1 fruit fly cellular context compared by ENCODE assay signal in the genomic region with DNA sequence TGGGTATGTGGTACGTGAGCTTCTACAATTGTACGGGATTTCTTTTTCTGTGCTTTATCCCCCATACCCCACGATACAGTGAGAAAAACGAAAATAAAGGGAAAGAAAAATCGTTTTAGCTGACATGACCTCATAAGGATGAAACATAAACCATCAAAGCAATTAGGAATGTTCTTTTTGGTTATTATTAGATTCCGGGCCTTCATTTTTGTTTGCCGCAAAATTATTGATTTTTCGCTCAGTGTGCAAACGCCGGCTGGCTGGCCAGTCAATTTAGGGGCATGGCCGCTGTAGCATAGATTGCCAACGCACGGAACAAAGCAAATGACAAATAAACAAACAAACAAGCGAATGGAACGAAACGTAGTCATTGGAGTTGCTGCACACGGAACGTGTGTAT.
TF ChIP-seq lines count a peak whose summit lies in the region.

No protein-coding gene starts in this region.

TF ChIP-seq in whole organism, embryonic, 481 proteins besides CTCF, POLR2A, EP300 and RAD21 (continued from another document and continues in another):
- TF ChIP-seq da (GFP tag; optimal IDR thresholded peaks at IDR 0.05; lab: Kevin White, UChicago), result no peak
- no peak for TF ChIP-seq CG1832 (GFP tag; optimal IDR thresholded peaks at IDR 0.05; lab: Kevin White, UChicago)
- TF ChIP-seq CG3838 (GFP tag; optimal IDR thresholded peaks at IDR 0.05; lab: Kevin White, UChicago), result no peak
- no peak for TF ChIP-seq Hmx (GFP tag; optimal IDR thresholded peaks at IDR 0.05; lab: Kevin White, UChicago)
- TF ChIP-seq CG7786 (GFP tag; optimal IDR thresholded peaks at IDR 0.05; lab: Kevin White, UChicago), result peak; percentile 29
- no peak for TF ChIP-seq bigmax (GFP tag; optimal IDR thresholded peaks at IDR 0.05; lab: Kevin White, UChicago)
- no peak for TF ChIP-seq psq (GFP tag; optimal IDR thresholded peaks at IDR 0.05; lab: Kevin White, UChicago)
- no peak for TF ChIP-seq zfh1 (GFP tag; IDR thresholded peaks at IDR 0.05; lab: Robert Waterston, UW)
- TF ChIP-seq z (GFP tag; IDR thresholded peaks at IDR 0.05; lab: Robert Waterston, UW), result no peak
- no peak for TF ChIP-seq CG30431 (GFP tag; optimal IDR thresholded peaks at IDR 0.05; lab: Kevin White, UChicago)
- peak; percentile 12 for TF ChIP-seq ind (GFP tag; optimal IDR thresholded peaks at IDR 0.05; lab: Kevin White, UChicago)
- TF ChIP-seq CrebB (tag; optimal IDR thresholded peaks at IDR 0.05; lab: Kevin White, UChicago), result no peak
- TF ChIP-seq hbn (GFP tag; IDR thresholded peaks at IDR 0.05; lab: Robert Waterston, UW; ENCODE audit: partially characterized antibody), result no peak
- TF ChIP-seq Sox102F (GFP tag; optimal IDR thresholded peaks at IDR 0.05; lab: Kevin White, UChicago), result peak; percentile 43
- no peak for TF ChIP-seq CG34422 (GFP tag; IDR thresholded peaks at IDR 0.05; lab: Robert Waterston, UW)
- no peak for TF ChIP-seq CG10543 (GFP tag; optimal IDR thresholded peaks at IDR 0.05; lab: Kevin White, UChicago)
- no peak for TF ChIP-seq br (optimal IDR thresholded peaks at IDR 0.05; lab: Kevin White, UChicago)
- no peak for TF ChIP-seq phol (tag; optimal IDR thresholded peaks at IDR 0.05; lab: Kevin White, UChicago)
- no peak for TF ChIP-seq Spps (tag; optimal IDR thresholded peaks at IDR 0.05; lab: Kevin White, UChicago)
- TF ChIP-seq Vsx1 (GFP tag; optimal IDR thresholded peaks at IDR 0.05; lab: Kevin White, UChicago), result no peak
- TF ChIP-seq Oaz (GFP tag; IDR thresholded peaks at IDR 0.05; lab: Robert Waterston, UW), result no peak
- TF ChIP-seq hkb (optimal IDR thresholded peaks at IDR 0.05; lab: Kevin White, UChicago), result no peak
- no peak for TF ChIP-seq hkb (GFP tag; IDR thresholded peaks at IDR 0.05; lab: Robert Waterston, UW)
- no peak for TF ChIP-seq zen2 (GFP tag; IDR thresholded peaks at IDR 0.05; lab: Robert Waterston, UW; ENCODE audit: partially characterized antibody)
- no peak for TF ChIP-seq Stat92E (GFP tag; optimal IDR thresholded peaks at IDR 0.05; lab: Kevin White, UChicago)
- no peak for TF ChIP-seq wek (GFP tag; optimal IDR thresholded peaks at IDR 0.05; lab: Kevin White, UChicago)
- TF ChIP-seq CG6683 (GFP tag; optimal IDR thresholded peaks at IDR 0.05; lab: Kevin White, UChicago), result no peak
- no peak for TF ChIP-seq sna (GFP tag; IDR thresholded peaks at IDR 0.05; lab: Robert Waterston, UW; ENCODE audit: partially characterized antibody)
- no peak for TF ChIP-seq ase (GFP tag; IDR thresholded peaks at IDR 0.05; lab: Robert Waterston, UW)
- peak; percentile 23 for TF ChIP-seq Antp (GFP tag; optimal IDR thresholded peaks at IDR 0.05; lab: Kevin White, UChicago)
- TF ChIP-seq Ada2b (GFP tag; IDR thresholded peaks at IDR 0.05; lab: Robert Waterston, UW), result peak; percentile 34; the same call in 1 of the 2 replicates
- no peak for TF ChIP-seq CG4328 (GFP tag; optimal IDR thresholded peaks at IDR 0.05; lab: Kevin White, UChicago)
- TF ChIP-seq crp (GFP tag; optimal IDR thresholded peaks at IDR 0.05; lab: Kevin White, UChicago), result no peak
- TF ChIP-seq chif (GFP tag; optimal IDR thresholded peaks at IDR 0.05; lab: Kevin White, UChicago), result no peak
- TF ChIP-seq fd96Cb (tag; optimal IDR thresholded peaks at IDR 0.05; lab: Kevin White, UChicago), result peak; percentile 2
- no peak for TF ChIP-seq Xbp1 (GFP tag; optimal IDR thresholded peaks at IDR 0.05; lab: Kevin White, UChicago)
- TF ChIP-seq CG17328 (GFP tag; IDR thresholded peaks at IDR 0.05; lab: Robert Waterston, UW), result 0 out of 2 replicates have a peak, but pooled peaks have one; percentile 22
- TF ChIP-seq CG30020 (tag; optimal IDR thresholded peaks at IDR 0.05; lab: Kevin White, UChicago), result no peak
- no peak for TF ChIP-seq CG6765 (GFP tag; optimal IDR thresholded peaks at IDR 0.05; lab: Kevin White, UChicago)
- TF ChIP-seq cg (GFP tag; optimal IDR thresholded peaks at IDR 0.05; lab: Kevin White, UChicago), result no peak
- TF ChIP-seq kah (GFP tag; optimal IDR thresholded peaks at IDR 0.05; lab: Kevin White, UChicago), result no peak
- TF ChIP-seq tup (GFP tag; optimal IDR thresholded peaks at IDR 0.05; lab: Kevin White, UChicago), result no peak
- no peak for TF ChIP-seq Elba2 (GFP tag; optimal IDR thresholded peaks at IDR 0.05; lab: Kevin White, UChicago)
- no peak for TF ChIP-seq tgo (GFP tag; IDR thresholded peaks at IDR 0.05; lab: Robert Waterston, UW)
- TF ChIP-seq CG33557 (GFP tag; optimal IDR thresholded peaks at IDR 0.05; lab: Kevin White, UChicago), result no peak
- no peak for TF ChIP-seq shn (GFP tag; optimal IDR thresholded peaks at IDR 0.05; lab: Kevin White, UChicago)
- TF ChIP-seq CG8388 (GFP tag; optimal IDR thresholded peaks at IDR 0.05; lab: Kevin White, UChicago), result no peak
- peak; percentile 36; the same call in 1 of the 2 replicates for TF ChIP-seq CG14014 (GFP tag; IDR thresholded peaks at IDR 0.05; lab: Robert Waterston, UW)
- no peak for TF ChIP-seq CG32532 (GFP tag; IDR thresholded peaks at IDR 0.05; lab: Robert Waterston, UW)
- TF ChIP-seq Bteb2 (GFP tag; optimal IDR thresholded peaks at IDR 0.05; lab: Kevin White, UChicago), result no peak
- TF ChIP-seq lola (GFP tag; optimal IDR thresholded peaks at IDR 0.05; lab: Kevin White, UChicago), result no peak
- no peak for TF ChIP-seq CG10959 (GFP tag; IDR thresholded peaks at IDR 0.05; lab: Robert Waterston, UW)
- TF ChIP-seq Hr78 (GFP tag; optimal IDR thresholded peaks at IDR 0.05; lab: Kevin White, UChicago), result no peak
- TF ChIP-seq bsh (GFP tag; optimal IDR thresholded peaks at IDR 0.05; lab: Kevin White, UChicago), result no peak
- no peak for TF ChIP-seq CG10267 (tag; optimal IDR thresholded peaks at IDR 0.05; lab: Kevin White, UChicago)
- TF ChIP-seq CG2129 (GFP tag; IDR thresholded peaks at IDR 0.05; lab: Robert Waterston, UW; ENCODE audit: partially characterized antibody), result no peak
- TF ChIP-seq unpg (GFP tag; optimal IDR thresholded peaks at IDR 0.05; lab: Kevin White, UChicago), result no peak
- peak; percentile 52; the same call in 1 of the 2 replicates for TF ChIP-seq Ptx1 (GFP tag; IDR thresholded peaks at IDR 0.05; lab: Robert Waterston, UW)
- TF ChIP-seq CG8290 (GFP tag; optimal IDR thresholded peaks at IDR 0.05; lab: Kevin White, UChicago), result no peak
- no peak for TF ChIP-seq CG8290 (tag; optimal IDR thresholded peaks at IDR 0.05; lab: Kevin White, UChicago)
- TF ChIP-seq C15 (GFP tag; IDR thresholded peaks at IDR 0.05; lab: Robert Waterston, UW), result no peak
- peak; percentile 3 for TF ChIP-seq nmo (GFP tag; optimal IDR thresholded peaks at IDR 0.05; lab: Kevin White, UChicago)
- no peak for TF ChIP-seq tna (GFP tag; IDR thresholded peaks at IDR 0.05; lab: Robert Waterston, UW; ENCODE audit: partially characterized antibody)
- peak; percentile 1 for TF ChIP-seq NfI (GFP tag; optimal IDR thresholded peaks at IDR 0.05; lab: Kevin White, UChicago)
- no peak for TF ChIP-seq CG31365 (tag; optimal IDR thresholded peaks at IDR 0.05; lab: Kevin White, UChicago)
- TF ChIP-seq ci (GFP tag; IDR thresholded peaks at IDR 0.05; lab: Robert Waterston, UW), result no peak
- no peak for TF ChIP-seq CG3847 (GFP tag; IDR thresholded peaks at IDR 0.05; lab: Robert Waterston, UW)
- TF ChIP-seq Nf-YC (tag; optimal IDR thresholded peaks at IDR 0.05; lab: Kevin White, UChicago), result no peak
- no peak for TF ChIP-seq toy (GFP tag; IDR thresholded peaks at IDR 0.05; lab: Robert Waterston, UW)
- no peak for TF ChIP-seq CG16813 (GFP tag; IDR thresholded peaks at IDR 0.05; lab: Robert Waterston, UW; ENCODE audit: partially characterized antibody)
- TF ChIP-seq GATAe (GFP tag; conservative IDR thresholded peaks at IDR 0.05; lab: Robert Waterston, UW), result no peak
- peak; percentile 20 for TF ChIP-seq caup (GFP tag; optimal IDR thresholded peaks at IDR 0.05; lab: Kevin White, UChicago; ENCODE audit: severe bottlenecking)
- no peak for TF ChIP-seq Adf1 (GFP tag; IDR thresholded peaks at IDR 0.05; lab: Robert Waterston, UW)
- no peak for TF ChIP-seq CG3407 (GFP tag; optimal IDR thresholded peaks at IDR 0.05; lab: Kevin White, UChicago)
- TF ChIP-seq CG34376 (GFP tag; optimal IDR thresholded peaks at IDR 0.05; lab: Kevin White, UChicago), result no peak
- no peak for TF ChIP-seq D (optimal IDR thresholded peaks at IDR 0.05; lab: Kevin White, UChicago)
- no peak for TF ChIP-seq D (GFP tag; optimal IDR thresholded peaks at IDR 0.05; lab: Kevin White, UChicago)
- TF ChIP-seq Aef1 (GFP tag; IDR thresholded peaks at IDR 0.05; lab: Robert Waterston, UW), result 0 out of 3 replicates have a peak, but pooled peaks have one; percentile 10
- TF ChIP-seq Meics (GFP tag; optimal IDR thresholded peaks at IDR 0.05; lab: Kevin White, UChicago), result peak; percentile 39
- TF ChIP-seq so (GFP tag; IDR thresholded peaks at IDR 0.05; lab: Robert Waterston, UW), result no peak
- no peak for TF ChIP-seq CG13296 (GFP tag; optimal IDR thresholded peaks at IDR 0.05; lab: Kevin White, UChicago)
- TF ChIP-seq CG15696 (tag; optimal IDR thresholded peaks at IDR 0.05; lab: Kevin White, UChicago), result no peak
- no peak for TF ChIP-seq Ravus (GFP tag; IDR thresholded peaks at IDR 0.05; lab: Robert Waterston, UW)
- no peak for TF ChIP-seq Dp (GFP tag; optimal IDR thresholded peaks at IDR 0.05; lab: Kevin White, UChicago)
- no peak for TF ChIP-seq mirr (GFP tag; optimal IDR thresholded peaks at IDR 0.05; lab: Kevin White, UChicago)
- TF ChIP-seq Ets65A (GFP tag; lab: Kevin White, UChicago), result no peak
- no peak for TF ChIP-seq CG16863 (GFP tag; optimal IDR thresholded peaks at IDR 0.05; lab: Kevin White, UChicago)
- TF ChIP-seq mam (GFP tag; optimal IDR thresholded peaks at IDR 0.05; lab: Kevin White, UChicago), result peak; percentile 19
- no peak for TF ChIP-seq CG4707 (GFP tag; optimal IDR thresholded peaks at IDR 0.05; lab: Kevin White, UChicago)
- TF ChIP-seq gem (tag; optimal IDR thresholded peaks at IDR 0.05; lab: Kevin White, UChicago), result peak; percentile 46
- peak; percentile 60; the same call in 1 of the 2 replicates for TF ChIP-seq Rfx (GFP tag; IDR thresholded peaks at IDR 0.05; lab: Robert Waterston, UW)
- no peak for TF ChIP-seq CG14710 (tag; optimal IDR thresholded peaks at IDR 0.05; lab: Kevin White, UChicago)
- TF ChIP-seq Gug (GFP tag; IDR thresholded peaks at IDR 0.05; lab: Robert Waterston, UW), result no peak
- TF ChIP-seq Dip2 (GFP tag; IDR thresholded peaks at IDR 0.05; lab: Robert Waterston, UW), result no peak
- no peak for TF ChIP-seq CG18476 (GFP tag; optimal IDR thresholded peaks at IDR 0.05; lab: Kevin White, UChicago)
- TF ChIP-seq grau (tag; optimal IDR thresholded peaks at IDR 0.05; lab: Kevin White, UChicago), result peak; percentile 33
- TF ChIP-seq CG16815 (GFP tag; optimal IDR thresholded peaks at IDR 0.05; lab: Kevin White, UChicago), result no peak
- TF ChIP-seq CG11398 (GFP tag; optimal IDR thresholded peaks at IDR 0.05; lab: Kevin White, UChicago), result no peak
- peak in 1 of 2 experiments; percentile 39 for TF ChIP-seq Hr51 (GFP tag; optimal IDR thresholded peaks at IDR 0.05; lab: Kevin White, UChicago)
- 0 out of 3 replicates have a peak, but pooled peaks have one; percentile 11 for TF ChIP-seq ken (GFP tag; IDR thresholded peaks at IDR 0.05; lab: Robert Waterston, UW)
- TF ChIP-seq sc (optimal IDR thresholded peaks at IDR 0.05; lab: Kevin White, UChicago), result no peak
- TF ChIP-seq sc (GFP tag; optimal IDR thresholded peaks at IDR 0.05; lab: Kevin White, UChicago), result no peak
- TF ChIP-seq CG14860 (GFP tag; IDR thresholded peaks at IDR 0.05; lab: Robert Waterston, UW; ENCODE audit: partially characterized antibody), result no peak
- peak; percentile 36 for TF ChIP-seq CG13424 (tag; optimal IDR thresholded peaks at IDR 0.05; lab: Kevin White, UChicago)
- no peak for TF ChIP-seq nerfin-1 (tag; optimal IDR thresholded peaks at IDR 0.05; lab: Kevin White, UChicago)
- TF ChIP-seq Optix (GFP tag; IDR thresholded peaks at IDR 0.05; lab: Robert Waterston, UW), result no peak
- no peak for TF ChIP-seq Mrtf (GFP tag; IDR thresholded peaks at IDR 0.05; lab: Robert Waterston, UW)
- TF ChIP-seq CG10431 (GFP tag; optimal IDR thresholded peaks at IDR 0.05; lab: Kevin White, UChicago), result no peak
- TF ChIP-seq CG9797 (GFP tag; optimal IDR thresholded peaks at IDR 0.05; lab: Kevin White, UChicago), result no peak
- TF ChIP-seq inv (GFP tag; IDR thresholded peaks at IDR 0.05; lab: Robert Waterston, UW; ENCODE audit: partially characterized antibody), result no peak
- peak; percentile 53; the same call in 1 of the 3 replicates for TF ChIP-seq CG11456 (GFP tag; IDR thresholded peaks at IDR 0.05; lab: Robert Waterston, UW)
- TF ChIP-seq pita (GFP tag; optimal IDR thresholded peaks at IDR 0.05; lab: Kevin White, UChicago), result no peak
- no peak for TF ChIP-seq CG1529 (GFP tag; optimal IDR thresholded peaks at IDR 0.05; lab: Kevin White, UChicago)
- TF ChIP-seq CG9727 (GFP tag; optimal IDR thresholded peaks at IDR 0.05; lab: Kevin White, UChicago), result no peak
- TF ChIP-seq Nf-YB (GFP tag; optimal IDR thresholded peaks at IDR 0.05; lab: Kevin White, UChicago), result no peak
- peak; percentile 44 for TF ChIP-seq CG7839 (tag; optimal IDR thresholded peaks at IDR 0.05; lab: Kevin White, UChicago)
- TF ChIP-seq CG5245 (GFP tag; optimal IDR thresholded peaks at IDR 0.05; lab: Kevin White, UChicago), result no peak
- TF ChIP-seq CG15269 (tag; optimal IDR thresholded peaks at IDR 0.05; lab: Kevin White, UChicago), result peak; percentile 15
- TF ChIP-seq ab (GFP tag; optimal IDR thresholded peaks at IDR 0.05; lab: Kevin White, UChicago), result no peak
- no peak for TF ChIP-seq oc (tag; optimal IDR thresholded peaks at IDR 0.05; lab: Kevin White, UChicago)
- TF ChIP-seq CG10209 (GFP tag; optimal IDR thresholded peaks at IDR 0.05; lab: Kevin White, UChicago), result no peak
- TF ChIP-seq CG13775 (GFP tag; optimal IDR thresholded peaks at IDR 0.05; lab: Kevin White, UChicago), result no peak
- peak; percentile 43 for TF ChIP-seq CG3281 (GFP tag; optimal IDR thresholded peaks at IDR 0.05; lab: Kevin White, UChicago)
- TF ChIP-seq vnd (GFP tag; IDR thresholded peaks at IDR 0.05; lab: Robert Waterston, UW; ENCODE audit: partially characterized antibody), result no peak
- TF ChIP-seq scrt (GFP tag; optimal IDR thresholded peaks at IDR 0.05; lab: Kevin White, UChicago), result no peak
- no peak for TF ChIP-seq fu2 (GFP tag; optimal IDR thresholded peaks at IDR 0.05; lab: Kevin White, UChicago)
- TF ChIP-seq kni (GFP tag; optimal IDR thresholded peaks at IDR 0.05; lab: Kevin White, UChicago), result no peak
- no peak for TF ChIP-seq bcd (GFP tag; optimal IDR thresholded peaks at IDR 0.05; lab: Kevin White, UChicago)
- TF ChIP-seq sima (GFP tag; optimal IDR thresholded peaks at IDR 0.05; lab: Kevin White, UChicago), result no peak
- no peak for TF ChIP-seq Chrac-16 (GFP tag; optimal IDR thresholded peaks at IDR 0.05; lab: Kevin White, UChicago)
- TF ChIP-seq trh (GFP tag; optimal IDR thresholded peaks at IDR 0.05; lab: Kevin White, UChicago), result no peak
- TF ChIP-seq Hr39 (optimal IDR thresholded peaks at IDR 0.05; lab: Kevin White, UChicago), result no peak
